Fruit fly (Drosophila melanogaster): ENCODE results near the gene CG5662.

DNA sequence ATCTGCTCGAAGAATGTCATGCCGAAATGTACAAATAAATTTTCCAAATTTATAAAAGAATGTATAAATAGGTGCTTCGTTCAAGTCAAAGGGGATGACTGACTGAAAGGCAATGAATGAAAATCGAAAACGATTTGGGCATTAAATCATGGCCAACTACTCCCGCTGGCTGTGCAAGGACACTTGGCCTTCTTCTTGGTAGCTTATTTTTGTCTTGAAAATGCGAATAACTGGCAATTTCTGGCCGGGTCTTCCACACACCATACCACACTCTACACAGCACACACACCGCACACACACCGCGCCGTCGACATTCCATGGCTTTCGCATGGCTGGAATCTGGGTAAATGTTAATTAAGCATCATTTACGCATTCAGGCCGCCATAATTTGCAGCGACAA, 3.6 kb upstream of the CG5662 start, which contains the start of gene CG32588:
- TF ChIP-seq ttk (optimal IDR thresholded peaks at IDR 0.05) (no peak), insv (optimal IDR thresholded peaks at IDR 0.05) (no peak), Myc (optimal IDR thresholded peaks at IDR 0.05) (no peak), psq (optimal IDR thresholded peaks at IDR 0.05) (no peak), h (optimal IDR thresholded peaks at IDR 0.05) (no peak), Sin3A (optimal IDR thresholded peaks at IDR 0.05) (no peak)

Data from Kc167 (cell line).